Fruit fly (Drosophila melanogaster) whole organism, embryonic: ENCODE data around the gene CG4267.

Experiments used
- CG10147 ChIP-seq: fragments of 200-800 bp; sonication (Bioruptor generic); optimal IDR thresholded peaks from 2 replicates; lab custom pipeline; 2019; ENCODE audit warnings: missing biosample characterization, mild to moderate bottlenecking, missing genetic modification characterization, moderate library complexity
- CG10274 ChIP-seq: fragments of 200-800 bp; sonication (Bioruptor generic); optimal IDR thresholded peaks from 3 replicates; lab custom pipeline; 2017; ENCODE audit warnings: missing biosample characterization, mild to moderate bottlenecking, missing genetic modification characterization
- CG10565 ChIP-seq: fragments of 200-800 bp; sonication (Bioruptor generic); optimal IDR thresholded peaks from 3 replicates; lab custom pipeline; 2016; ENCODE audit warnings: missing biosample characterization, mild to moderate bottlenecking, missing genetic modification characterization
- CG11398 ChIP-seq: fragments of 200-800 bp; sonication (Bioruptor generic); optimal IDR thresholded peaks from 2 replicates; lab custom pipeline; 2016; ENCODE audit warnings: missing biosample characterization, missing genetic modification characterization
- CG11504 ChIP-seq: fragments of 200-800 bp; sonication (Bioruptor generic); optimal IDR thresholded peaks from 3 replicates; lab custom pipeline; 2019; ENCODE audit warnings: missing biosample characterization, mild to moderate bottlenecking, missing genetic modification characterization, moderate library complexity
- CG11695 ChIP-seq: fragments of 200-800 bp; sonication (Bioruptor generic); IDR thresholded peaks from 3 replicates; pipeline ENCODE4 v1.3.6; 2022; ENCODE audit warnings: missing biosample characterization, missing genetic modification characterization
- CG12155 ChIP-seq: fragments of 200-800 bp; sonication (Bioruptor generic); optimal IDR thresholded peaks from 3 replicates; lab custom pipeline; 2016; ENCODE audit warnings: missing biosample characterization, missing genetic modification characterization
- CG15601 ChIP-seq: fragments of 200-800 bp; sonication (Bioruptor generic); optimal IDR thresholded peaks from 3 replicates; lab custom pipeline; 2019; ENCODE audit warnings: missing biosample characterization, mild to moderate bottlenecking, missing genetic modification characterization, moderate library complexity
- CG17829 ChIP-seq: fragments of 200-800 bp; optimal IDR thresholded peaks from 2 replicates; lab custom pipeline; 2019; ENCODE audit warnings: missing biosample characterization, mild to moderate bottlenecking, missing genetic modification characterization, moderate library complexity
- CG18764 ChIP-seq: fragments of 200-800 bp; sonication (Bioruptor generic); optimal IDR thresholded peaks from 3 replicates; lab custom pipeline; 2016; ENCODE audit warnings: missing biosample characterization, missing genetic modification characterization
- CG2120 ChIP-seq: fragments of 200-800 bp; sonication (Bioruptor generic); optimal IDR thresholded peaks from 3 replicates; lab custom pipeline; 2016; ENCODE audit warnings: missing biosample characterization, missing genetic modification characterization
- CG31441 ChIP-seq: fragments of 200-800 bp; sonication (Bioruptor generic); IDR thresholded peaks from 2 replicates; pipeline ENCODE4 v1.3.6; 2022; ENCODE audit warnings: missing biosample characterization, missing genetic modification characterization
- CG42726 ChIP-seq: fragments of 200-800 bp; sonication (Bioruptor generic); IDR thresholded peaks from 2 replicates; pipeline ENCODE4 v1.3.6; 2022; ENCODE audit warnings: missing biosample characterization, missing genetic modification characterization; ENCODE audit not compliant: partially characterized antibody
- CG6689 ChIP-seq: fragments of 200-800 bp; sonication (Bioruptor generic); IDR thresholded peaks from 2 replicates; pipeline ENCODE4 v1.3.6; 2022; ENCODE audit warnings: missing biosample characterization, missing genetic modification characterization
- CG6791 ChIP-seq: fragments of 200-800 bp; sonication (Bioruptor generic); IDR thresholded peaks from 3 replicates; pipeline ENCODE4 v1.3.6; 2022; ENCODE audit warnings: missing biosample characterization, missing genetic modification characterization; ENCODE audit not compliant: partially characterized antibody
- E2f2 ChIP-seq: fragments of 200-800 bp; sonication (Bioruptor generic); IDR thresholded peaks from 2 replicates; pipeline ENCODE4 v1.3.6; 2022; ENCODE audit warnings: missing biosample characterization, missing genetic modification characterization
- Eip74EF ChIP-seq, 2 experiments: fragments of 200-800 bp in 1 of 2; fragments of >200 bp in 1 of 2; sonication (Bioruptor generic) in 1 of 2; optimal IDR thresholded peaks; 2 replicates each; lab custom pipeline; 2017 to 2019; ENCODE audit warnings: missing biosample characterization in 2 of 2, missing genetic modification characterization in 2 of 2, mild to moderate bottlenecking in 1 of 2, moderate library complexity in 1 of 2
- Ets65A ChIP-seq: fragments of 200-800 bp; sonication (Bioruptor generic); peaks from one replicate; lab custom pipeline; 2016; ENCODE audit warnings: missing biosample characterization, missing genetic modification characterization
- Fer1 ChIP-seq: fragments of 200-800 bp; sonication (Bioruptor generic); optimal IDR thresholded peaks from 2 replicates; lab custom pipeline; 2017; ENCODE audit warnings: missing biosample characterization, mild to moderate bottlenecking, missing genetic modification characterization
- HLH3B ChIP-seq: fragments of 200-800 bp; sonication (Bioruptor generic); IDR thresholded peaks from 2 replicates; pipeline ENCODE4 v1.3.6; 2022; ENCODE audit warnings: missing biosample characterization, missing genetic modification characterization
- HLHmδ ChIP-seq: fragments of 200-800 bp; sonication (Bioruptor generic); optimal IDR thresholded peaks from 2 replicates; lab custom pipeline; 2018; ENCODE audit warnings: missing biosample characterization, mild to moderate bottlenecking, missing genetic modification characterization, moderate library complexity
- Hr78 ChIP-seq, 2 experiments: fragments of 200-800 bp in 1 of 2; fragments of >200 bp in 1 of 2; sonication (Bioruptor generic) in 1 of 2; optimal IDR thresholded peaks; 2 replicates each; lab custom pipeline; 2017 to 2019; ENCODE audit warnings: missing biosample characterization in 2 of 2, missing genetic modification characterization in 2 of 2, mild to moderate bottlenecking in 1 of 2, moderate library complexity in 1 of 2
- Nf-YB ChIP-seq: fragments of 200-800 bp; sonication (Bioruptor generic); optimal IDR thresholded peaks from 3 replicates; lab custom pipeline; 2019; ENCODE audit warnings: missing biosample characterization, mild to moderate bottlenecking, missing genetic modification characterization, moderate library complexity
- NfI ChIP-seq: fragments of 200-800 bp; sonication (Bioruptor generic); optimal IDR thresholded peaks from 3 replicates; lab custom pipeline; 2018; ENCODE audit warnings: missing biosample characterization, mild to moderate bottlenecking, missing genetic modification characterization, moderate library complexity
- PHDP ChIP-seq: fragments of 200-800 bp; sonication (Bioruptor generic); optimal IDR thresholded peaks from 3 replicates; lab custom pipeline; 2018; ENCODE audit warnings: missing biosample characterization, mild to moderate bottlenecking, missing genetic modification characterization, moderate library complexity
- Rx ChIP-seq: fragments of 200-800 bp; sonication (Bioruptor generic); IDR thresholded peaks from 2 replicates; pipeline ENCODE4 v1.3.6; 2022; ENCODE audit warnings: missing biosample characterization, missing genetic modification characterization
- Sry-β ChIP-seq: fragments of 200-800 bp; sonication (Bioruptor generic); optimal IDR thresholded peaks from 2 replicates; lab custom pipeline; 2018; ENCODE audit warnings: missing biosample characterization, mild to moderate bottlenecking, missing genetic modification characterization, moderate library complexity
- TFAM ChIP-seq: fragments of 200-800 bp; sonication (Bioruptor generic); optimal IDR thresholded peaks from 2 replicates; lab custom pipeline; 2017; ENCODE audit warnings: missing biosample characterization, missing genetic modification characterization, inconsistent platforms
- Vsx1 ChIP-seq: fragments of 200-800 bp; sonication (Bioruptor generic); optimal IDR thresholded peaks from 2 replicates; lab custom pipeline; 2017; ENCODE audit warnings: missing biosample characterization, mild to moderate bottlenecking, missing genetic modification characterization, missing genetic modification reagents
- Xrp1 ChIP-seq: fragments of 200-800 bp; sonication (Bioruptor generic); IDR thresholded peaks from 2 replicates; pipeline ENCODE4 v1.3.6; 2022; ENCODE audit warnings: missing biosample characterization, missing genetic modification characterization
- bbx ChIP-seq: fragments of 200-800 bp; sonication (Bioruptor generic); IDR thresholded peaks from 2 replicates; pipeline ENCODE4 v1.3.6; 2022; ENCODE audit warnings: missing biosample characterization, missing genetic modification characterization; ENCODE audit not compliant: partially characterized antibody
- bigmax ChIP-seq: fragments of 200-800 bp; sonication (Bioruptor generic); optimal IDR thresholded peaks from 2 replicates; lab custom pipeline; 2018; ENCODE audit warnings: missing biosample characterization, mild to moderate bottlenecking, missing genetic modification characterization
- chm ChIP-seq: fragments of 200-800 bp; sonication (Bioruptor generic); IDR thresholded peaks from 2 replicates; pipeline ENCODE4 v1.3.6; 2022; ENCODE audit warnings: missing biosample characterization, missing genetic modification characterization
- ci ChIP-seq: fragments of 200-800 bp; sonication (Bioruptor generic); IDR thresholded peaks from 3 replicates; pipeline ENCODE4 v1.3.6; 2022; ENCODE audit warnings: missing biosample characterization, missing genetic modification characterization
- crp ChIP-seq, 2 experiments: fragments of 200-800 bp; sonication (Bioruptor generic); optimal IDR thresholded peaks; 2 replicates in 1 of 2; 3 replicates in 1 of 2; lab custom pipeline; 2017; ENCODE audit warnings: missing biosample characterization in 2 of 2, missing genetic modification characterization in 2 of 2, mild to moderate bottlenecking in 1 of 2, moderate library complexity in 1 of 2
- dysf ChIP-seq: fragments of 200-800 bp; sonication (Bioruptor generic); IDR thresholded peaks from 3 replicates; pipeline ENCODE4 v1.3.6; 2022; ENCODE audit warnings: missing biosample characterization, missing genetic modification characterization
- emc ChIP-seq: fragments of 200-800 bp; sonication (Bioruptor generic); optimal IDR thresholded peaks from 2 replicates; lab custom pipeline; 2016; ENCODE audit warnings: missing biosample characterization, missing genetic modification characterization
- exex ChIP-seq: fragments of 200-800 bp; sonication (Bioruptor generic); optimal IDR thresholded peaks from 4 replicates; lab custom pipeline; 2018; ENCODE audit warnings: missing biosample characterization, mild to moderate bottlenecking, missing genetic modification characterization, moderate library complexity
- fd102C ChIP-seq: fragments of 200-800 bp; sonication (Bioruptor generic); optimal IDR thresholded peaks from 2 replicates; lab custom pipeline; 2018; ENCODE audit warnings: missing biosample characterization, mild to moderate bottlenecking, missing genetic modification characterization, moderate library complexity
- fd3F ChIP-seq: fragments of 200-800 bp; sonication (Bioruptor generic); optimal IDR thresholded peaks from 2 replicates; lab custom pipeline; 2018; ENCODE audit warnings: missing biosample characterization, mild to moderate bottlenecking, missing genetic modification characterization, moderate library complexity
- gce ChIP-seq: fragments of 200-800 bp; sonication (Bioruptor generic); IDR thresholded peaks from 3 replicates; pipeline ENCODE4 v1.3.6; 2022; ENCODE audit warnings: missing biosample characterization, missing genetic modification characterization
- grau ChIP-seq: fragments of 200-800 bp; optimal IDR thresholded peaks from 3 replicates; lab custom pipeline; 2019; ENCODE audit warnings: missing biosample characterization, mild to moderate bottlenecking, missing genetic modification characterization, moderate library complexity
- gsb ChIP-seq: fragments of 200-800 bp; sonication (Bioruptor generic); IDR thresholded peaks from 2 replicates; pipeline ENCODE4 v1.3.6; 2022; ENCODE audit warnings: missing biosample characterization, missing genetic modification characterization
- inv ChIP-seq: fragments of 200-800 bp; sonication (Bioruptor generic); IDR thresholded peaks from 2 replicates; pipeline ENCODE4 v1.3.6; 2022; ENCODE audit warnings: missing biosample characterization, missing genetic modification characterization; ENCODE audit not compliant: partially characterized antibody
- kni ChIP-seq: fragments of 200-800 bp; sonication (Bioruptor generic); optimal IDR thresholded peaks from 3 replicates; lab custom pipeline; 2017; ENCODE audit warnings: mild to moderate bottlenecking, missing biosample characterization, missing genetic modification reagents, missing genetic modification characterization
- lilli ChIP-seq: fragments of 200-800 bp; sonication (Bioruptor generic); optimal IDR thresholded peaks from 3 replicates; lab custom pipeline; 2016; ENCODE audit warnings: missing biosample characterization, missing genetic modification characterization
- lov ChIP-seq, 2 experiments: fragments of 200-800 bp in 1 of 2; fragments of >200 bp in 1 of 2; sonication (Bioruptor generic) in 1 of 2; IDR thresholded peaks in 1 of 2; optimal IDR thresholded peaks in 1 of 2; 2 replicates in 1 of 2; 3 replicates in 1 of 2; pipeline versions ENCODE4 v1.3.6 to Lab custom; 2017 to 2022; ENCODE audit warnings: missing biosample characterization in 1 of 2, missing genetic modification characterization in 1 of 2
- slp2 ChIP-seq: fragments of 200-800 bp; sonication (Bioruptor generic); optimal IDR thresholded peaks from 2 replicates; lab custom pipeline; 2016; ENCODE audit warnings: missing biosample characterization, missing genetic modification characterization

Gene CG4267

DNA sequence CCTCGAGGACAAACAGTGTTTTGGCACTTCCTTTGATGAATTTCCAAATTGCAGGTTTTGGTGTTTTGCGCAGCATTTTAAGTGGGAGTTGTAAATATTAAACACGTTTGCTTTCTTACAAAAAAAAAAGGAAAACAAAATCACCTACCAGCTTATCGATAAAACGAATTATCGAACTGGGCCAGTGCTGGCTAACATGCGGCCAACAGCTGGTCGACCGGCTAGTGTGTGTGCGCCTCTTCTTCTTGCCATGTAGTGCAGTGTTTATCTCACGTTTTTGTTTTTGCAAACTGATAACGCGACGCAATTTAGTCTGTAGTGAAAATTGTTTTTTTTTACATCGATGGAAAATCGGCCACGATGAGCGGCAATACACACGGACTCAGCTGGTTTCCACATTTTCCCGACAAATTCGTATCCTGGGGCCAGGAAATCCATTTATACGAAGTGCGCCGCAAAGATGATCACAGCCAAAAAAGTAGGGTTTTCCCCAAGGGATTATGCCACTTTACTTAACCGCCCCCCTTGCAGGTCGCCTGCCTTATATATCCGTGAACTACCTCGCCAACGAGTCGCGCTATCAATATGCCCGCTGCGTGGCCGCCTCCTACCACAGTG, 25.0 kb upstream of the CG4267 start, which contains the start of the genes CG15386, CG42371 and mio (continued):
- TF ChIP-seq grau (tag; lab: Kevin White, UChicago): peak; percentile 17
- TF ChIP-seq inv (GFP tag; lab: Robert Waterston, UW): no peak
- no peak for TF ChIP-seq CG15601 (tag; lab: Kevin White, UChicago)
- TF ChIP-seq CG2120 (GFP tag; lab: Kevin White, UChicago): peak; percentile 54
- TF ChIP-seq CG10147 (GFP tag; lab: Kevin White, UChicago): no peak
- no peak for TF ChIP-seq fd102C (GFP tag; lab: Kevin White, UChicago)
- TF ChIP-seq Sry-β: no peak
- TF ChIP-seq TFAM (GFP tag; lab: Kevin White, UChicago): no peak
- TF ChIP-seq Rx (GFP tag; lab: Robert Waterston, UW): no peak
- no peak for TF ChIP-seq CG6689 (GFP tag; lab: Robert Waterston, UW)
- TF ChIP-seq lov (optimal IDR thresholded peaks at IDR 0.05; lab: Kevin White, UChicago): no peak
- TF ChIP-seq lov (GFP tag; IDR thresholded peaks at IDR 0.05; lab: Robert Waterston, UW): no peak
- TF ChIP-seq dysf (GFP tag; lab: Robert Waterston, UW): no peak
- no peak for TF ChIP-seq CG11398
- no peak for TF ChIP-seq Eip74EF (GFP tag; optimal IDR thresholded peaks at IDR 0.05; lab: Kevin White, UChicago)
- no peak for TF ChIP-seq bigmax (GFP tag; lab: Kevin White, UChicago)
- peak; percentile 65 for TF ChIP-seq ci (GFP tag; lab: Robert Waterston, UW)
- TF ChIP-seq Fer1 (GFP tag; lab: Kevin White, UChicago): peak; percentile 42
- no peak for TF ChIP-seq chm
- TF ChIP-seq gsb (GFP tag; lab: Robert Waterston, UW): no peak
- peak; percentile 53; the same call in 1 of the 2 replicates for TF ChIP-seq bbx
- peak; percentile 53 for TF ChIP-seq E2f2 (GFP tag; lab: Robert Waterston, UW)
- TF ChIP-seq CG11695 (GFP tag; lab: Robert Waterston, UW): 0 out of 3 replicates have a peak, but pooled peaks have one; percentile 23
- peak; percentile 12 for TF ChIP-seq CG17829 (tag; lab: Kevin White, UChicago)
- TF ChIP-seq Vsx1 (GFP tag; lab: Kevin White, UChicago): no peak
- no peak for TF ChIP-seq CG11504
- TF ChIP-seq lilli (GFP tag; lab: Kevin White, UChicago): no peak
- TF ChIP-seq HLH3B (GFP tag; lab: Robert Waterston, UW): no peak
- TF ChIP-seq slp2: no peak
- TF ChIP-seq NfI: peak; percentile 14
- no peak for TF ChIP-seq CG10274
- no peak for TF ChIP-seq Nf-YB (GFP tag; lab: Kevin White, UChicago)
- no peak for TF ChIP-seq PHDP (tag; lab: Kevin White, UChicago)
- no peak for TF ChIP-seq CG18764 (GFP tag; lab: Kevin White, UChicago)
- TF ChIP-seq CG12155 (GFP tag; lab: Kevin White, UChicago): peak; percentile 10
- no peak for TF ChIP-seq CG31441 (GFP tag; lab: Robert Waterston, UW)
- TF ChIP-seq Xrp1: peak; percentile 44
- 0 out of 2 replicates have a peak, but pooled peaks have one; percentile 40 for TF ChIP-seq CG42726
- no peak for TF ChIP-seq kni
- TF ChIP-seq gce (GFP tag; lab: Robert Waterston, UW): no peak
- peak; percentile 71 to 96 for TF ChIP-seq crp (GFP tag; optimal IDR thresholded peaks at IDR 0.05; lab: Kevin White, UChicago)
- TF ChIP-seq fd3F: no peak
- no peak for TF ChIP-seq Ets65A (GFP tag; lab: Kevin White, UChicago)
- TF ChIP-seq HLHmδ (GFP tag; lab: Kevin White, UChicago): no peak
- TF ChIP-seq exex (tag; lab: Kevin White, UChicago): peak; percentile 28
- no peak for TF ChIP-seq Hr78 (GFP tag; optimal IDR thresholded peaks at IDR 0.05; lab: Kevin White, UChicago)
- TF ChIP-seq emc (GFP tag; lab: Kevin White, UChicago): no peak
- peak; percentile 65; the same call in 2 of the 3 replicates for TF ChIP-seq CG6791 (GFP tag; lab: Robert Waterston, UW)
- no peak for TF ChIP-seq CG10565 (GFP tag; lab: Kevin White, UChicago)
